Fruit fly (Drosophila melanogaster) whole organism, embryonic: Measurements from ENCODE around the gene Srp19.

Experiments
- Atf-2 ChIP-seq: fragments of 200-800 bp; sonication (Bioruptor generic); optimal IDR thresholded peaks from 2 replicates; lab custom pipeline; 2016; ENCODE audit warnings: missing biosample characterization, missing genetic modification characterization
- BEAF-32 ChIP-seq: fragments of 200-800 bp; sonication (Bioruptor generic); optimal IDR thresholded peaks from 3 replicates; lab custom pipeline; 2017; ENCODE audit warnings: missing biosample characterization, missing genetic modification characterization, mild to moderate bottlenecking, moderate library complexity, missing genetic modification reagents
- BtbVII ChIP-seq: fragments of 200-800 bp; sonication (Bioruptor generic); optimal IDR thresholded peaks from 3 replicates; lab custom pipeline; 2017; ENCODE audit warnings: missing biosample characterization, mild to moderate bottlenecking, missing genetic modification characterization
- CG10267 ChIP-seq: fragments of 200-800 bp; sonication (Bioruptor generic); optimal IDR thresholded peaks from 2 replicates; lab custom pipeline; 2018; ENCODE audit warnings: missing biosample characterization, mild to moderate bottlenecking, missing genetic modification characterization, moderate library complexity
- CG10321 ChIP-seq: fragments of 200-800 bp; sonication (Bioruptor generic); IDR thresholded peaks from 2 replicates; pipeline ENCODE4 v1.3.6; 2022; ENCODE audit warnings: missing biosample characterization, missing genetic modification characterization
- CG12155 ChIP-seq: fragments of 200-800 bp; sonication (Bioruptor generic); optimal IDR thresholded peaks from 3 replicates; lab custom pipeline; 2016; ENCODE audit warnings: missing biosample characterization, missing genetic modification characterization
- CG14667 ChIP-seq: fragments of 200-800 bp; sonication (Bioruptor generic); IDR thresholded peaks from 2 replicates; pipeline ENCODE4 v1.3.6; 2022; ENCODE audit warnings: missing biosample characterization, missing genetic modification characterization
- CG17328 ChIP-seq: fragments of 200-800 bp; sonication (Bioruptor generic); IDR thresholded peaks from 2 replicates; pipeline ENCODE4 v1.3.6; 2022; ENCODE audit warnings: missing biosample characterization, missing genetic modification characterization
- CG17802 ChIP-seq: fragments of 200-800 bp; sonication (Bioruptor generic); optimal IDR thresholded peaks from 2 replicates; lab custom pipeline; 2018; ENCODE audit warnings: missing biosample characterization, mild to moderate bottlenecking, missing genetic modification characterization, moderate library complexity
- CG18476 ChIP-seq: fragments of 200-800 bp; sonication (Bioruptor generic); optimal IDR thresholded peaks from 2 replicates; lab custom pipeline; 2016; ENCODE audit warnings: missing biosample characterization, mild to moderate bottlenecking, missing genetic modification characterization
- CG3847 ChIP-seq: fragments of 200-800 bp; sonication (Bioruptor generic); IDR thresholded peaks from 2 replicates; pipeline ENCODE4 v1.3.6; 2022; ENCODE audit warnings: missing biosample characterization, missing genetic modification characterization
- CG4854 ChIP-seq: fragments of 200-800 bp; sonication (Bioruptor generic); optimal IDR thresholded peaks from 2 replicates; lab custom pipeline; 2016; ENCODE audit warnings: missing biosample characterization, missing genetic modification characterization, inconsistent platforms
- CG5245 ChIP-seq: fragments of 200-800 bp; sonication (Bioruptor generic); optimal IDR thresholded peaks from 3 replicates; lab custom pipeline; 2016; ENCODE audit warnings: missing biosample characterization, missing genetic modification characterization
- CG8290 ChIP-seq, 3 experiments: fragments of 200-800 bp; sonication (Bioruptor generic); optimal IDR thresholded peaks; 2 replicates each; lab custom pipeline; 2016 to 2019; ENCODE audit warnings: missing biosample characterization in 3 of 3, missing genetic modification characterization in 3 of 3, mild to moderate bottlenecking in 2 of 3, moderate library complexity in 1 of 3
- CG9727 ChIP-seq: fragments of 200-800 bp; sonication (Bioruptor generic); optimal IDR thresholded peaks from 3 replicates; lab custom pipeline; 2017; ENCODE audit warnings: missing biosample characterization, mild to moderate bottlenecking, missing genetic modification characterization
- D19A ChIP-seq: fragments of 200-800 bp; optimal IDR thresholded peaks from 3 replicates; lab custom pipeline; 2019; ENCODE audit warnings: missing biosample characterization, mild to moderate bottlenecking, missing genetic modification characterization, moderate library complexity
- Dbx ChIP-seq: fragments of 200-800 bp; sonication (Bioruptor generic); IDR thresholded peaks from 3 replicates; pipeline ENCODE4 v1.3.6; 2022; ENCODE audit warnings: missing biosample characterization, missing genetic modification characterization
- Dfd ChIP-seq, 2 experiments: fragments of >200 bp; optimal IDR thresholded peaks; 2 replicates each; lab custom pipeline; 2017; ENCODE audit warnings: missing biosample characterization in 2 of 2, missing genetic modification characterization in 2 of 2
- Eip74EF ChIP-seq, 2 experiments: fragments of 200-800 bp in 1 of 2; fragments of >200 bp in 1 of 2; sonication (Bioruptor generic) in 1 of 2; optimal IDR thresholded peaks; 2 replicates each; lab custom pipeline; 2017 to 2019; ENCODE audit warnings: missing biosample characterization in 2 of 2, missing genetic modification characterization in 2 of 2, mild to moderate bottlenecking in 1 of 2, moderate library complexity in 1 of 2
- Elba2 ChIP-seq: fragments of 200-800 bp; sonication (Bioruptor generic); optimal IDR thresholded peaks from 3 replicates; lab custom pipeline; 2016; ENCODE audit warnings: missing biosample characterization, missing genetic modification characterization
- Gsc ChIP-seq: fragments of 200-800 bp; sonication (Bioruptor generic); IDR thresholded peaks from 2 replicates; pipeline ENCODE4 v1.3.6; 2022; ENCODE audit warnings: missing biosample characterization, missing genetic modification characterization
- HLH3B ChIP-seq: fragments of 200-800 bp; sonication (Bioruptor generic); IDR thresholded peaks from 2 replicates; pipeline ENCODE4 v1.3.6; 2022; ENCODE audit warnings: missing biosample characterization, missing genetic modification characterization
- Hand ChIP-seq: fragments of 200-800 bp; sonication (Bioruptor generic); optimal IDR thresholded peaks from 2 replicates; lab custom pipeline; 2017; ENCODE audit warnings: mild to moderate bottlenecking, missing biosample characterization, missing genetic modification reagents, missing genetic modification characterization
- Hey ChIP-seq: fragments of 200-800 bp; sonication (Bioruptor generic); optimal IDR thresholded peaks from 3 replicates; lab custom pipeline; 2018; ENCODE audit warnings: missing biosample characterization, mild to moderate bottlenecking, missing genetic modification characterization
- Kr ChIP-seq: fragments of 200-800 bp; sonication (Bioruptor generic); optimal IDR thresholded peaks from 2 replicates; lab custom pipeline; 2017; ENCODE audit warnings: missing biosample characterization, mild to moderate bottlenecking, missing genetic modification characterization
- MESR4 ChIP-seq: fragments of 200-800 bp; sonication (Bioruptor generic); optimal IDR thresholded peaks from 2 replicates; lab custom pipeline; 2018; ENCODE audit warnings: missing biosample characterization, mild to moderate bottlenecking, missing genetic modification characterization, moderate library complexity
- Mes4 ChIP-seq: fragments of 200-800 bp; sonication (Bioruptor generic); optimal IDR thresholded peaks from 2 replicates; lab custom pipeline; 2016; ENCODE audit warnings: missing biosample characterization, missing genetic modification characterization
- Oaz ChIP-seq: fragments of 200-800 bp; sonication (Bioruptor generic); IDR thresholded peaks from 2 replicates; pipeline ENCODE4 v1.3.6; 2022; ENCODE audit warnings: missing biosample characterization, missing genetic modification characterization
- Scr ChIP-seq: fragments of 200-800 bp; sonication (Bioruptor generic); IDR thresholded peaks from 2 replicates; pipeline ENCODE4 v1.3.6; 2022; ENCODE audit warnings: missing biosample characterization, missing genetic modification characterization; ENCODE audit not compliant: partially characterized antibody
- Six4 ChIP-seq: fragments of 200-800 bp; sonication (Bioruptor generic); optimal IDR thresholded peaks from 2 replicates; lab custom pipeline; 2016; ENCODE audit warnings: missing biosample characterization, missing genetic modification characterization
- Stat92E ChIP-seq, 3 experiments: fragments of >200 bp in 2 of 3; fragments of 200-800 bp in 1 of 3; sonication (Bioruptor generic) in 1 of 3; optimal IDR thresholded peaks; 2 replicates each; lab custom pipeline; 2017 to 2019; ENCODE audit warnings: missing biosample characterization in 3 of 3, missing genetic modification characterization in 3 of 3, mild to moderate bottlenecking in 1 of 3, moderate library complexity in 1 of 3
- Xbp1 ChIP-seq: fragments of 200-800 bp; sonication (Bioruptor generic); optimal IDR thresholded peaks from 3 replicates; lab custom pipeline; 2016; ENCODE audit warnings: missing biosample characterization, mild to moderate bottlenecking, missing genetic modification characterization
- amos ChIP-seq: fragments of 200-800 bp; sonication (Bioruptor generic); IDR thresholded peaks from 2 replicates; pipeline ENCODE4 v1.3.6; 2022; ENCODE audit warnings: missing biosample characterization, missing genetic modification characterization; ENCODE audit not compliant: partially characterized antibody
- ato ChIP-seq: fragments of 200-800 bp; sonication (Bioruptor generic); IDR thresholded peaks from 2 replicates; pipeline ENCODE4 v1.3.6; 2022; ENCODE audit warnings: missing biosample characterization, missing genetic modification characterization; ENCODE audit not compliant: partially characterized antibody
- bsh ChIP-seq, 2 experiments: fragments of 200-800 bp; sonication (Bioruptor generic); optimal IDR thresholded peaks; 2 replicates each; lab custom pipeline; 2017 to 2018; ENCODE audit warnings: mild to moderate bottlenecking in 2 of 2, missing biosample characterization in 2 of 2, missing genetic modification characterization in 2 of 2, moderate library complexity in 1 of 2
- cato ChIP-seq: fragments of 200-800 bp; sonication (Bioruptor generic); optimal IDR thresholded peaks from 2 replicates; lab custom pipeline; 2016; ENCODE audit warnings: missing biosample characterization, missing genetic modification characterization, borderline replicate concordance
- chinmo ChIP-seq: fragments of 200-800 bp; sonication (Bioruptor generic); IDR thresholded peaks from 4 replicates; pipeline ENCODE4 v1.3.6; 2022; ENCODE audit warnings: missing biosample characterization, missing genetic modification characterization; ENCODE audit not compliant: partially characterized antibody
- esg ChIP-seq: fragments of 200-800 bp; sonication (Bioruptor generic); conservative IDR thresholded peaks from 2 replicates; pipeline ENCODE4 v1.3.6; 2022; ENCODE audit warnings: missing biosample characterization, missing genetic modification characterization
- kah ChIP-seq: fragments of 200-800 bp; sonication (Bioruptor generic); optimal IDR thresholded peaks from 2 replicates; lab custom pipeline; 2018; ENCODE audit warnings: missing biosample characterization, mild to moderate bottlenecking, missing genetic modification characterization
- odd ChIP-seq: fragments of 200-800 bp; sonication (Bioruptor generic); optimal IDR thresholded peaks from 2 replicates; lab custom pipeline; 2017; ENCODE audit warnings: missing biosample characterization, mild to moderate bottlenecking, missing genetic modification characterization
- pita ChIP-seq: fragments of 200-800 bp; sonication (Bioruptor generic); optimal IDR thresholded peaks from 2 replicates; lab custom pipeline; 2017; ENCODE audit warnings: missing biosample characterization, mild to moderate bottlenecking, missing genetic modification characterization
- pnt ChIP-seq: fragments of 200-800 bp; sonication (Bioruptor generic); optimal IDR thresholded peaks from 3 replicates; lab custom pipeline; 2016; ENCODE audit warnings: missing biosample characterization, missing genetic modification characterization
- pum ChIP-seq: fragments of 200-800 bp; sonication (Bioruptor generic); optimal IDR thresholded peaks from 2 replicates; lab custom pipeline; 2016; ENCODE audit warnings: missing biosample characterization, missing genetic modification characterization
- rib ChIP-seq: fragments of 200-800 bp; sonication (Bioruptor generic); IDR thresholded peaks from 2 replicates; pipeline ENCODE4 v1.3.6; 2022; ENCODE audit warnings: missing biosample characterization, missing genetic modification characterization
- slbo ChIP-seq: fragments of 200-800 bp; sonication (Bioruptor generic); IDR thresholded peaks from 2 replicates; pipeline ENCODE4 v1.3.6; 2022; ENCODE audit warnings: missing biosample characterization, missing genetic modification characterization
- tin ChIP-seq: fragments of 200-800 bp; sonication (Bioruptor generic); optimal IDR thresholded peaks from 3 replicates; lab custom pipeline; 2016; ENCODE audit warnings: missing biosample characterization, missing genetic modification characterization
- tup ChIP-seq: fragments of 200-800 bp; sonication (Bioruptor generic); optimal IDR thresholded peaks from 2 replicates; lab custom pipeline; 2016; ENCODE audit warnings: missing biosample characterization, mild to moderate bottlenecking, missing genetic modification characterization, moderate library complexity
- tx ChIP-seq: fragments of 200-800 bp; sonication (Bioruptor generic); optimal IDR thresholded peaks from 2 replicates; lab custom pipeline; 2016; ENCODE audit warnings: missing biosample characterization, missing genetic modification characterization
- zfh2 ChIP-seq: fragments of 200-800 bp; sonication (Bioruptor generic); optimal IDR thresholded peaks from 2 replicates; lab custom pipeline; 2016; ENCODE audit warnings: missing biosample characterization, missing genetic modification characterization

Srp19 gene

dm6 chr3L:7323348-7323747 is 24.5 kb downstream of the Srp19 start, which contains the start of the genes RhoGEF4 and Rint1 (continued):
- TF ChIP-seq pita, result no peak
- TF ChIP-seq amos, result peak; percentile 26; the same call in 1 of the 2 replicates
- peak; percentile 62 for TF ChIP-seq CG9727 (GFP tag; lab: Kevin White, UChicago)
- peak; percentile 52; the same call in 1 of the 2 replicates for TF ChIP-seq HLH3B (GFP tag; lab: Robert Waterston, UW)
- peak; percentile 90 for TF ChIP-seq CG3847 (GFP tag; lab: Robert Waterston, UW)
- TF ChIP-seq tx (GFP tag; lab: Kevin White, UChicago), result peak; percentile 48
- TF ChIP-seq CG14667 (GFP tag; lab: Robert Waterston, UW), result peak; percentile 56
- TF ChIP-seq CG8290 (GFP tag; optimal IDR thresholded peaks at IDR 0.05; lab: Kevin White, UChicago), result peak; percentile 75
- TF ChIP-seq CG8290 (tag; optimal IDR thresholded peaks at IDR 0.05; lab: Kevin White, UChicago), result peak in 1 of 2 experiments; percentile 67
- no peak for TF ChIP-seq BtbVII
- TF ChIP-seq Dbx (GFP tag; lab: Robert Waterston, UW), result peak; percentile 81; the same call in 2 of the 3 replicates
- peak; percentile 12 for TF ChIP-seq CG17802 (tag; lab: Kevin White, UChicago)
- peak; percentile 60 for TF ChIP-seq tup (GFP tag; lab: Kevin White, UChicago)
- peak; percentile 40 for TF ChIP-seq CG4854 (GFP tag; lab: Kevin White, UChicago)
- peak; percentile 28 for TF ChIP-seq MESR4
- peak; percentile 91 for TF ChIP-seq Xbp1 (GFP tag; lab: Kevin White, UChicago)
- no peak for TF ChIP-seq Eip74EF (GFP tag; optimal IDR thresholded peaks at IDR 0.05; lab: Kevin White, UChicago)
- TF ChIP-seq Hand (GFP tag; lab: Kevin White, UChicago), result no peak
- no peak for TF ChIP-seq ato
- peak; percentile 92 for TF ChIP-seq slbo
- peak; percentile 73 for TF ChIP-seq CG12155
- TF ChIP-seq D19A, result no peak
- peak; percentile 53 for TF ChIP-seq zfh2 (GFP tag; lab: Kevin White, UChicago)
- TF ChIP-seq pum (GFP tag; lab: Kevin White, UChicago), result peak; percentile 52
- peak; percentile 63 for TF ChIP-seq CG17328 (GFP tag; lab: Robert Waterston, UW)
- TF ChIP-seq pnt (GFP tag; lab: Kevin White, UChicago), result peak; percentile 17
- TF ChIP-seq Stat92E (GFP tag; optimal IDR thresholded peaks at IDR 0.05; lab: Kevin White, UChicago), result peak in 1 of 3 experiments; percentile 38
- no peak for TF ChIP-seq CG10321 (GFP tag; lab: Robert Waterston, UW)
- peak; percentile 28 for TF ChIP-seq Six4
- TF ChIP-seq tin, result peak; percentile 80
- no peak for TF ChIP-seq Dfd (GFP tag; optimal IDR thresholded peaks at IDR 0.05; lab: Kevin White, UChicago)
- TF ChIP-seq bsh (GFP tag; optimal IDR thresholded peaks at IDR 0.05; lab: Kevin White, UChicago), result peak in 1 of 2 experiments; percentile 72
- no peak for TF ChIP-seq Kr (GFP tag; lab: Kevin White, UChicago)
- TF ChIP-seq BEAF-32, result peak; percentile 45
- peak; percentile 100 for TF ChIP-seq CG18476 (GFP tag; lab: Kevin White, UChicago)
- TF ChIP-seq Scr (GFP tag; lab: Robert Waterston, UW), result peak; percentile 21; the same call in 1 of the 2 replicates
- TF ChIP-seq Oaz, result no peak
- TF ChIP-seq CG10267, result peak; percentile 73
- no peak for TF ChIP-seq Hey
- peak; percentile 77 for TF ChIP-seq esg (GFP tag; lab: Robert Waterston, UW)
- TF ChIP-seq rib (GFP tag; lab: Robert Waterston, UW), result no peak
- peak; percentile 36 for TF ChIP-seq cato (GFP tag; lab: Kevin White, UChicago)
- TF ChIP-seq Mes4 (GFP tag; lab: Kevin White, UChicago), result peak; percentile 8
- no peak for TF ChIP-seq odd (GFP tag; lab: Kevin White, UChicago)
- peak; percentile 36 for TF ChIP-seq kah (GFP tag; lab: Kevin White, UChicago)
- TF ChIP-seq Elba2 (GFP tag; lab: Kevin White, UChicago), result peak; percentile 70
- TF ChIP-seq CG5245, result no peak
- peak; percentile 41; the same call in 1 of the 2 replicates for TF ChIP-seq Gsc
- TF ChIP-seq chinmo, result no peak
- no peak for TF ChIP-seq Atf-2 (GFP tag; lab: Kevin White, UChicago)
